Fruit fly (Drosophila melanogaster): Measurements from ENCODE around the gene Pi3K92E.
A peak's percentile ranks its signal among the peaks of the same experiment; 100 is the strongest.

The Pi3K92E gene

DNA sequence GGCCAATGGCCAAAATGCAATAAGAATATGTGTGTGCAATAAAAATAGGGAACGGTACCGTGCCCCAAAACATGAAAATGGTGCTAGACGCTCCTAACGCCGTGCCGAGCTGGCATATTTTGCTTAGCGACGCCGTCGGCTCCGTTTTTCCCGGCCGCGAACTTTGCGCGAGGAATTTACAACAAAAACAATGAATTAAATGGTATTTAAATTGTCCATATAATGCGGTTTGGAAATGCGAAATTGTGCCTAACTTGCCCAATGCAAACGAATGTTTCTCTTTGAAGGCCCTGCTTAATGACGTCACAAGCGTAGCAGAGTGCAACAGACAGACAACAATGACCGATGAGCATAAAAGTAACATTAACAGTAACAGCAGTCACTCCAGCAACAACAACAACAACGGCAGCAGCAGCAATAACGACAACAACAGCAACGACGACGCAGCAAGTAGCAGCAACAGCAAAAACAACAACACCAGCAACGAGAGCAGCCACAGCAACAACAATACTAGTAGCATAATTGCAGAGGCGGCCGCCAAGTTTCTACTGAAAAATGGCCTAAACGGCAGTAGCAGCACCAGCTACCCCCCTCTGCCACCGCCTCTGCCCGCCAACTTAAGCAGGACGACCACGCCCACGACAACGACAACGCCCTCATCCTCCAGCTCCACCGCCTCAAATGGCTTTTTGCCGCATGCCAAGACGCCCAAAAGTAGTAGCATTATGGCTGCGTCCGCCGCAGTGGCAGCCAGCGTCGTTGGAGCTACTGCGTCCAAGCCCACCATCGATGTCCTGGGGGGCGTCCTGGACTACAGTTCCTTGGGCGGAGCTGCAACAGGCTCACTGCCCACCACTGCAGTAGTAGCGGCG is 12.0 kb downstream of the Pi3K92E start (continued):
- TF ChIP-seq trem (tag; optimal IDR thresholded peaks at IDR 0.05): no peak
- peak; percentile 46; the same call in 1 of the 3 replicates for TF ChIP-seq Aef1 (GFP tag; IDR thresholded peaks at IDR 0.05)
- no peak for TF ChIP-seq Optix (GFP tag; IDR thresholded peaks at IDR 0.05)
- TF ChIP-seq Oli (tag; optimal IDR thresholded peaks at IDR 0.05): no peak
- no peak for TF ChIP-seq ind (GFP tag; optimal IDR thresholded peaks at IDR 0.05)
- TF ChIP-seq CG31365 (tag; optimal IDR thresholded peaks at IDR 0.05): no peak
- TF ChIP-seq slp2 (GFP tag; optimal IDR thresholded peaks at IDR 0.05): no peak
- no peak for TF ChIP-seq Scr (GFP tag; IDR thresholded peaks at IDR 0.05; ENCODE audit: partially characterized antibody)
- TF ChIP-seq sqz (GFP tag; optimal IDR thresholded peaks at IDR 0.05): no peak
- TF ChIP-seq CG14667 (GFP tag; IDR thresholded peaks at IDR 0.05): no peak
- no peak for TF ChIP-seq fd3F (GFP tag; optimal IDR thresholded peaks at IDR 0.05)
- TF ChIP-seq CG8388 (GFP tag; optimal IDR thresholded peaks at IDR 0.05): no peak
- TF ChIP-seq CTCF (GFP tag; optimal IDR thresholded peaks at IDR 0.05): no peak
- no peak for TF ChIP-seq Bdp1 (GFP tag; optimal IDR thresholded peaks at IDR 0.05)
- TF ChIP-seq CG30403 (GFP tag; optimal IDR thresholded peaks at IDR 0.05): no peak
- TF ChIP-seq CG18599 (GFP tag; optimal IDR thresholded peaks at IDR 0.05): no peak
- TF ChIP-seq Oaz (GFP tag; IDR thresholded peaks at IDR 0.05): no peak
- no peak for TF ChIP-seq C15 (GFP tag; IDR thresholded peaks at IDR 0.05)
- TF ChIP-seq CG9932 (GFP tag; IDR thresholded peaks at IDR 0.05): no peak
- no peak for TF ChIP-seq Sry-β (GFP tag; optimal IDR thresholded peaks at IDR 0.05)
- TF ChIP-seq Atf-2 (GFP tag; optimal IDR thresholded peaks at IDR 0.05): no peak
- no peak for TF ChIP-seq CG11085 (GFP tag; IDR thresholded peaks at IDR 0.05)
- TF ChIP-seq dati (GFP tag; IDR thresholded peaks at IDR 0.05): no peak
- no peak for TF ChIP-seq CG7556 (GFP tag; optimal IDR thresholded peaks at IDR 0.05)
- no peak for TF ChIP-seq Max (GFP tag; optimal IDR thresholded peaks at IDR 0.05)
- no peak for TF ChIP-seq sna (GFP tag; IDR thresholded peaks at IDR 0.05; ENCODE audit: partially characterized antibody)
- no peak for TF ChIP-seq nom (GFP tag; optimal IDR thresholded peaks at IDR 0.05)
- TF ChIP-seq chn (GFP tag; optimal IDR thresholded peaks at IDR 0.05): no peak
- no peak for TF ChIP-seq sima (GFP tag; optimal IDR thresholded peaks at IDR 0.05)
- TF ChIP-seq Hsf (GFP tag; optimal IDR thresholded peaks at IDR 0.05): no peak
- TF ChIP-seq CG9817 (tag; optimal IDR thresholded peaks at IDR 0.05): no peak
- TF ChIP-seq CG4360 (GFP tag; IDR thresholded peaks at IDR 0.05): peak; percentile 98
- peak; percentile 99 for TF ChIP-seq sd (tag; optimal IDR thresholded peaks at IDR 0.05)
- TF ChIP-seq Hr51 (GFP tag; optimal IDR thresholded peaks at IDR 0.05): no peak
- TF ChIP-seq az2 (GFP tag; optimal IDR thresholded peaks at IDR 0.05): no peak
- no peak for TF ChIP-seq CG15514 (GFP tag; optimal IDR thresholded peaks at IDR 0.05)
- TF ChIP-seq dysf (GFP tag; IDR thresholded peaks at IDR 0.05): no peak
- TF ChIP-seq hth (optimal IDR thresholded peaks at IDR 0.05): no peak
- no peak for TF ChIP-seq CG17186 (GFP tag; optimal IDR thresholded peaks at IDR 0.05)
- TF ChIP-seq toy (GFP tag; IDR thresholded peaks at IDR 0.05): no peak
- peak; percentile 62 for TF ChIP-seq CG8478 (optimal IDR thresholded peaks at IDR 0.05)
- no peak for TF ChIP-seq nmo (GFP tag; optimal IDR thresholded peaks at IDR 0.05)
- peak in 1 of 2 experiments; percentile 7 for TF ChIP-seq Pdp1 (GFP tag; optimal IDR thresholded peaks at IDR 0.05)
- TF ChIP-seq D19A (tag; optimal IDR thresholded peaks at IDR 0.05): no peak
- TF ChIP-seq CG14710 (tag; optimal IDR thresholded peaks at IDR 0.05): no peak
- no peak for TF ChIP-seq Hand (GFP tag; optimal IDR thresholded peaks at IDR 0.05)
- TF ChIP-seq lbe (GFP tag; optimal IDR thresholded peaks at IDR 0.05): no peak
- TF ChIP-seq ab (GFP tag; optimal IDR thresholded peaks at IDR 0.05): no peak
- TF ChIP-seq ERR (GFP tag; optimal IDR thresholded peaks at IDR 0.05): no peak
- TF ChIP-seq Neu2 (GFP tag; optimal IDR thresholded peaks at IDR 0.05; ENCODE audit: borderline replicate concordance): no peak

Data from whole organism, embryonic.